Fruit fly (Drosophila melanogaster) whole organism, embryonic: ENCODE results near the gene CG4278.

Experiments
- Ada2b ChIP-seq: fragments of 200-800 bp; sonication (Bioruptor generic); IDR thresholded peaks from 2 replicates; pipeline ENCODE4 v1.3.6; 2022; ENCODE audit warnings: missing biosample characterization, missing genetic modification characterization
- Adf1 ChIP-seq: fragments of 200-800 bp; sonication (Bioruptor generic); IDR thresholded peaks from 2 replicates; pipeline ENCODE4 v1.3.6; 2022; ENCODE audit warnings: missing biosample characterization, missing genetic modification characterization
- Asciz ChIP-seq: fragments of 200-800 bp; sonication (Bioruptor generic); optimal IDR thresholded peaks from 2 replicates; lab custom pipeline; 2017; ENCODE audit warnings: missing biosample characterization, mild to moderate bottlenecking, missing genetic modification characterization, missing genetic modification reagents
- Atf6 ChIP-seq: fragments of 200-800 bp; sonication (Bioruptor generic); IDR thresholded peaks from 2 replicates; pipeline ENCODE4 v1.3.6; 2022; ENCODE audit warnings: missing biosample characterization, missing genetic modification characterization
- Bgb ChIP-seq: fragments of 200-800 bp; sonication (Bioruptor generic); IDR thresholded peaks from 2 replicates; pipeline ENCODE4 v1.3.6; 2022; ENCODE audit warnings: missing biosample characterization, missing genetic modification characterization; ENCODE audit not compliant: partially characterized antibody
- CG10209 ChIP-seq: fragments of 200-800 bp; sonication (Bioruptor generic); optimal IDR thresholded peaks from 3 replicates; lab custom pipeline; 2017; ENCODE audit warnings: missing biosample characterization, mild to moderate bottlenecking, missing genetic modification characterization, missing genetic modification reagents
- CG13287 ChIP-seq: fragments of 200-800 bp; sonication (Bioruptor generic); IDR thresholded peaks from 2 replicates; pipeline ENCODE4 v1.3.6; 2022; ENCODE audit warnings: missing biosample characterization, missing genetic modification characterization; ENCODE audit not compliant: partially characterized antibody
- CG15073 ChIP-seq: fragments of 200-800 bp; sonication (Bioruptor generic); optimal IDR thresholded peaks from 2 replicates; lab custom pipeline; 2016; ENCODE audit warnings: missing biosample characterization, missing genetic modification characterization
- CG17361 ChIP-seq: fragments of 200-800 bp; sonication (Bioruptor generic); IDR thresholded peaks from 3 replicates; pipeline ENCODE4 v1.3.6; 2022; ENCODE audit warnings: missing biosample characterization, missing genetic modification characterization
- CG33557 ChIP-seq: fragments of 200-800 bp; sonication (Bioruptor generic); optimal IDR thresholded peaks from 2 replicates; lab custom pipeline; 2019; ENCODE audit warnings: missing biosample characterization, mild to moderate bottlenecking, missing genetic modification characterization, moderate library complexity
- CG3407 ChIP-seq: fragments of 200-800 bp; sonication (Bioruptor generic); optimal IDR thresholded peaks from 2 replicates; lab custom pipeline; 2018; ENCODE audit warnings: missing biosample characterization, mild to moderate bottlenecking, missing genetic modification characterization
- CG3847 ChIP-seq: fragments of 200-800 bp; sonication (Bioruptor generic); IDR thresholded peaks from 2 replicates; pipeline ENCODE4 v1.3.6; 2022; ENCODE audit warnings: missing biosample characterization, missing genetic modification characterization
- CG42726 ChIP-seq: fragments of 200-800 bp; sonication (Bioruptor generic); IDR thresholded peaks from 2 replicates; pipeline ENCODE4 v1.3.6; 2022; ENCODE audit warnings: missing biosample characterization, missing genetic modification characterization; ENCODE audit not compliant: partially characterized antibody
- CG4424 ChIP-seq: fragments of 200-800 bp; sonication (Bioruptor generic); optimal IDR thresholded peaks from 3 replicates; lab custom pipeline; 2016; ENCODE audit warnings: missing biosample characterization, missing genetic modification characterization
- CG5245 ChIP-seq: fragments of 200-800 bp; sonication (Bioruptor generic); optimal IDR thresholded peaks from 3 replicates; lab custom pipeline; 2016; ENCODE audit warnings: missing biosample characterization, missing genetic modification characterization
- CG7556 ChIP-seq: fragments of 200-800 bp; sonication (Bioruptor generic); optimal IDR thresholded peaks from 2 replicates; lab custom pipeline; 2017; ENCODE audit warnings: missing biosample characterization, mild to moderate bottlenecking, missing genetic modification characterization
- CG7987 ChIP-seq: fragments of 200-800 bp; sonication (Bioruptor generic); optimal IDR thresholded peaks from 2 replicates; lab custom pipeline; 2018; ENCODE audit warnings: missing biosample characterization, mild to moderate bottlenecking, missing genetic modification characterization, moderate library complexity
- CG9727 ChIP-seq: fragments of 200-800 bp; sonication (Bioruptor generic); optimal IDR thresholded peaks from 3 replicates; lab custom pipeline; 2017; ENCODE audit warnings: missing biosample characterization, mild to moderate bottlenecking, missing genetic modification characterization
- CG9797 ChIP-seq: fragments of 200-800 bp; sonication (Bioruptor generic); optimal IDR thresholded peaks from 3 replicates; lab custom pipeline; 2018; ENCODE audit warnings: missing biosample characterization, mild to moderate bottlenecking, missing genetic modification characterization
- CoRest ChIP-seq: fragments of 200-800 bp; sonication (Bioruptor generic); optimal IDR thresholded peaks from 3 replicates; lab custom pipeline; 2018; ENCODE audit warnings: missing biosample characterization, mild to moderate bottlenecking, missing genetic modification characterization, moderate library complexity
- Ets65A ChIP-seq: fragments of 200-800 bp; sonication (Bioruptor generic); peaks from one replicate; lab custom pipeline; 2016; ENCODE audit warnings: missing biosample characterization, missing genetic modification characterization
- Ets97D ChIP-seq: fragments of 200-800 bp; sonication (Bioruptor generic); optimal IDR thresholded peaks from 3 replicates; lab custom pipeline; 2016; ENCODE audit warnings: missing biosample characterization, missing genetic modification characterization
- HLH4C ChIP-seq: fragments of 200-800 bp; sonication (Bioruptor generic); IDR thresholded peaks from 3 replicates; pipeline ENCODE4 v1.3.6; 2022; ENCODE audit warnings: missing biosample characterization, missing genetic modification characterization; ENCODE audit not compliant: partially characterized antibody
- Hsf ChIP-seq: fragments of 200-800 bp; sonication (Bioruptor generic); optimal IDR thresholded peaks from 3 replicates; lab custom pipeline; 2016; ENCODE audit warnings: missing biosample characterization, missing genetic modification characterization
- Lhr ChIP-seq: fragments of 200-800 bp; sonication (Bioruptor generic); optimal IDR thresholded peaks from 3 replicates; lab custom pipeline; 2017; ENCODE audit warnings: mild to moderate bottlenecking, missing biosample characterization, missing genetic modification reagents, missing genetic modification characterization
- MTF-1 ChIP-seq: fragments of 200-800 bp; sonication (Bioruptor generic); optimal IDR thresholded peaks from 2 replicates; lab custom pipeline; 2018; ENCODE audit warnings: missing biosample characterization, mild to moderate bottlenecking, missing genetic modification characterization, borderline replicate concordance
- Mad ChIP-seq: fragments of 200-800 bp; sonication (Bioruptor generic); optimal IDR thresholded peaks from 2 replicates; lab custom pipeline; 2016; ENCODE audit warnings: missing biosample characterization, missing genetic modification characterization
- Nf-YA ChIP-seq: fragments of 200-800 bp; sonication (Bioruptor generic); IDR thresholded peaks from 2 replicates; pipeline ENCODE4 v1.3.6; 2022; ENCODE audit warnings: missing biosample characterization, missing genetic modification characterization
- Sin3A ChIP-seq: fragments of >200 bp; optimal IDR thresholded peaks from 2 replicates; lab custom pipeline; 2018
- Six4 ChIP-seq: fragments of 200-800 bp; sonication (Bioruptor generic); optimal IDR thresholded peaks from 2 replicates; lab custom pipeline; 2016; ENCODE audit warnings: missing biosample characterization, missing genetic modification characterization
- Sry-δ ChIP-seq: fragments of 200-800 bp; sonication (Bioruptor generic); optimal IDR thresholded peaks from 2 replicates; lab custom pipeline; 2016; ENCODE audit warnings: missing biosample characterization, missing genetic modification characterization
- Vsx1 ChIP-seq: fragments of 200-800 bp; sonication (Bioruptor generic); optimal IDR thresholded peaks from 2 replicates; lab custom pipeline; 2017; ENCODE audit warnings: missing biosample characterization, mild to moderate bottlenecking, missing genetic modification characterization, missing genetic modification reagents
- YL-1 ChIP-seq: fragments of 200-800 bp; sonication (Bioruptor generic); optimal IDR thresholded peaks from 3 replicates; lab custom pipeline; 2017; ENCODE audit warnings: missing biosample characterization, mild to moderate bottlenecking, missing genetic modification characterization
- corto ChIP-seq: fragments of 200-800 bp; sonication (Bioruptor generic); optimal IDR thresholded peaks from 2 replicates; lab custom pipeline; 2016; ENCODE audit warnings: missing biosample characterization, mild to moderate bottlenecking, missing genetic modification characterization, moderate library complexity
- crc ChIP-seq: fragments of 200-800 bp; sonication (Bioruptor generic); optimal IDR thresholded peaks from 2 replicates; lab custom pipeline; 2016; ENCODE audit warnings: missing biosample characterization, missing genetic modification characterization
- da ChIP-seq: fragments of 200-800 bp; sonication (Bioruptor generic); optimal IDR thresholded peaks from 2 replicates; lab custom pipeline; 2016; ENCODE audit warnings: missing biosample characterization, missing genetic modification characterization
- dan ChIP-seq: fragments of 200-800 bp; sonication (Bioruptor generic); IDR thresholded peaks from 2 replicates; pipeline ENCODE4 v1.3.6; 2022; ENCODE audit warnings: missing biosample characterization, missing genetic modification characterization
- dmrt11E ChIP-seq: fragments of 200-800 bp; sonication (Bioruptor generic); optimal IDR thresholded peaks from 3 replicates; lab custom pipeline; 2018; ENCODE audit warnings: missing biosample characterization, mild to moderate bottlenecking, missing genetic modification characterization, moderate library complexity
- eve ChIP-seq, 2 experiments: fragments of >200 bp; optimal IDR thresholded peaks; 2 replicates each; lab custom pipeline; 2017; ENCODE audit warnings: missing biosample characterization in 2 of 2, missing genetic modification characterization in 2 of 2
- fd64A ChIP-seq: fragments of 200-800 bp; sonication (Bioruptor generic); optimal IDR thresholded peaks from 3 replicates; lab custom pipeline; 2018; ENCODE audit warnings: missing biosample characterization, mild to moderate bottlenecking, missing genetic modification characterization
- lilli ChIP-seq: fragments of 200-800 bp; sonication (Bioruptor generic); optimal IDR thresholded peaks from 3 replicates; lab custom pipeline; 2016; ENCODE audit warnings: missing biosample characterization, missing genetic modification characterization
- luna ChIP-seq: fragments of 200-800 bp; sonication (Bioruptor generic); optimal IDR thresholded peaks from 2 replicates; lab custom pipeline; 2016; ENCODE audit warnings: missing biosample characterization, missing genetic modification characterization
- oc ChIP-seq: fragments of 200-800 bp; sonication (Bioruptor generic); optimal IDR thresholded peaks from 2 replicates; lab custom pipeline; 2018; ENCODE audit warnings: missing biosample characterization, mild to moderate bottlenecking, missing genetic modification characterization, moderate library complexity
- pita ChIP-seq: fragments of 200-800 bp; sonication (Bioruptor generic); optimal IDR thresholded peaks from 2 replicates; lab custom pipeline; 2017; ENCODE audit warnings: missing biosample characterization, mild to moderate bottlenecking, missing genetic modification characterization
- sens ChIP-seq: fragments of 200-800 bp; sonication (Bioruptor generic); peaks from one replicate; lab custom pipeline; 2016; ENCODE audit warnings: missing biosample characterization, missing genetic modification characterization
- slbo ChIP-seq: fragments of 200-800 bp; sonication (Bioruptor generic); IDR thresholded peaks from 2 replicates; pipeline ENCODE4 v1.3.6; 2022; ENCODE audit warnings: missing biosample characterization, missing genetic modification characterization
- sug ChIP-seq: fragments of 200-800 bp; optimal IDR thresholded peaks from 2 replicates; lab custom pipeline; 2019; ENCODE audit warnings: missing biosample characterization, mild to moderate bottlenecking, missing genetic modification characterization, moderate library complexity
- ttk ChIP-seq: fragments of 200-800 bp; sonication (Bioruptor generic); IDR thresholded peaks from 2 replicates; pipeline ENCODE4 v2.1.2; 2022; ENCODE audit warnings: missing biosample characterization, missing genetic modification characterization
- twi ChIP-seq: fragments of 200-800 bp; optimal IDR thresholded peaks from 2 replicates; lab custom pipeline; 2019; ENCODE audit warnings: missing biosample characterization, mild to moderate bottlenecking, missing genetic modification characterization, moderate library complexity
- unc-4 ChIP-seq: fragments of 200-800 bp; sonication (Bioruptor generic); IDR thresholded peaks from 2 replicates; pipeline ENCODE4 v1.3.6; 2022; ENCODE audit warnings: missing biosample characterization, missing genetic modification characterization; ENCODE audit not compliant: partially characterized antibody
- zfh2 ChIP-seq: fragments of 200-800 bp; sonication (Bioruptor generic); optimal IDR thresholded peaks from 2 replicates; lab custom pipeline; 2016; ENCODE audit warnings: missing biosample characterization, missing genetic modification characterization

The CG4278 gene

DNA sequence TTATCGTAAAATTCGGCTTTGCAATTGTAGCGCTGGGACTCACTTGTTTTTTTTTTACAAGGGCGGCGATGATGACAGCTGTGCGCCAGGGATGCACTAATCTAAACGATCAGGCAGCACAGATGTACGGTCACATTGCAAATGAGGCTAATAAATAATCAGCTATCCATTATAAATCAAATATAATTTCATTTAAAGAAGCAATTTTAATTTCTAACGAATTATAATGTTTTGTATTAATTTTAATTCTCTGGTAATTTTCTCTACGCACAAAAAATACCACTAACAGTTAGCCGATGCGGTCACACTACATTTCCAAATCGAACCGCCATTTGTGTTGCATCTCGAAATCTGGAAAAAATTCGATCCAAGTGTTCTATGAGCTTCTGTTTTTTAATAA is 16.2 kb upstream of the CG4278 start, which contains the start of the genes cni and fzy (continued):
- peak; percentile 23 for TF ChIP-seq CG33557 (GFP tag; lab: Kevin White, UChicago)
- peak; percentile 49 for TF ChIP-seq CoRest
- TF ChIP-seq Ada2b (GFP tag; lab: Robert Waterston, UW) = 0 out of 2 replicates have a peak, but pooled peaks have one; percentile 16
- TF ChIP-seq dmrt11E = peak; percentile 21
- peak; percentile 12 for TF ChIP-seq twi (tag; lab: Kevin White, UChicago)
- TF ChIP-seq CG15073 (GFP tag; lab: Kevin White, UChicago) = no peak
- no peak for TF ChIP-seq pita (GFP tag; lab: Kevin White, UChicago)
- peak; percentile 82 for TF ChIP-seq Ets65A (GFP tag; lab: Kevin White, UChicago)
- TF ChIP-seq Mad (GFP tag; lab: Kevin White, UChicago) = peak; percentile 9
- no peak for TF ChIP-seq da (GFP tag; lab: Kevin White, UChicago)
- peak; percentile 42 for TF ChIP-seq CG4424 (GFP tag; lab: Kevin White, UChicago)
- peak; percentile 98 for TF ChIP-seq CG9797 (GFP tag; lab: Kevin White, UChicago)
- peak; percentile 48 for TF ChIP-seq lilli (GFP tag; lab: Kevin White, UChicago)
- TF ChIP-seq Six4 = peak; percentile 8
- no peak for TF ChIP-seq Adf1 (GFP tag; lab: Robert Waterston, UW)
- peak; percentile 14 for TF ChIP-seq zfh2 (GFP tag; lab: Kevin White, UChicago)
- peak; percentile 37; the same call in 1 of the 2 replicates for TF ChIP-seq unc-4 (GFP tag; lab: Robert Waterston, UW)
- peak; percentile 80 for TF ChIP-seq Vsx1 (GFP tag; lab: Kevin White, UChicago)
- no peak for TF ChIP-seq CG42726 (GFP tag; lab: Robert Waterston, UW)
- TF ChIP-seq CG9727 (GFP tag; lab: Kevin White, UChicago) = peak; percentile 44
- TF ChIP-seq crc (GFP tag; lab: Kevin White, UChicago) = no peak
- TF ChIP-seq Hsf (GFP tag; lab: Kevin White, UChicago) = peak; percentile 48
- peak; percentile 15 for TF ChIP-seq CG5245 (GFP tag; lab: Kevin White, UChicago)
- no peak for TF ChIP-seq dan (GFP tag; lab: Robert Waterston, UW)
- TF ChIP-seq CG13287 (GFP tag; lab: Robert Waterston, UW) = peak; percentile 49; the same call in 1 of the 2 replicates
- peak; percentile 86 for TF ChIP-seq Sin3A (lab: Kevin White, UChicago)
- TF ChIP-seq sug (tag; lab: Kevin White, UChicago) = peak; percentile 32
- peak; percentile 51 for TF ChIP-seq corto (GFP tag; lab: Kevin White, UChicago)
- 0 out of 2 replicates have a peak, but pooled peaks have one; percentile 16 for TF ChIP-seq Bgb
- TF ChIP-seq Atf6 (GFP tag; lab: Robert Waterston, UW) = no peak
- no peak for TF ChIP-seq slbo
- TF ChIP-seq CG10209 = peak; percentile 11
- TF ChIP-seq MTF-1 = no peak
- TF ChIP-seq HLH4C (GFP tag; lab: Robert Waterston, UW) = no peak
- TF ChIP-seq ttk (GFP tag; lab: Robert Waterston, UW) = no peak
- TF ChIP-seq Sry-δ (GFP tag; lab: Kevin White, UChicago) = peak; percentile 53
- TF ChIP-seq YL-1 (GFP tag; lab: Kevin White, UChicago) = peak; percentile 83
- peak; percentile 82 for TF ChIP-seq sens (GFP tag; lab: Kevin White, UChicago)
- no peak for TF ChIP-seq CG7556 (GFP tag; lab: Kevin White, UChicago)
- TF ChIP-seq Ets97D (GFP tag; lab: Kevin White, UChicago) = peak; percentile 73
- TF ChIP-seq luna (GFP tag; lab: Kevin White, UChicago) = no peak
- peak; percentile 59 for TF ChIP-seq Lhr
- no peak for TF ChIP-seq oc
- no peak for TF ChIP-seq eve (GFP tag; optimal IDR thresholded peaks at IDR 0.05; lab: Kevin White, UChicago)
- no peak for TF ChIP-seq CG7987 (GFP tag; lab: Kevin White, UChicago)
- no peak for TF ChIP-seq Asciz (GFP tag; lab: Kevin White, UChicago)
- TF ChIP-seq CG17361 (GFP tag; lab: Robert Waterston, UW) = peak; percentile 38; the same call in 1 of the 3 replicates
- no peak for TF ChIP-seq CG3407 (GFP tag; lab: Kevin White, UChicago)
- TF ChIP-seq Nf-YA (GFP tag; lab: Robert Waterston, UW) = no peak
- TF ChIP-seq fd64A = no peak
- peak; percentile 78 for TF ChIP-seq CG3847 (GFP tag; lab: Robert Waterston, UW)
